Worm (Caenorhabditis elegans) whole organism, L1 larva: ENCODE results near the gene F10C1.23.

Source experiments
- C04F5.9 ChIP-seq: sonication (generic microtip); optimal IDR thresholded peaks from 2 replicates; lab custom pipeline; 2016; ENCODE audit warnings: missing genetic modification characterization, missing compliant biosample characterization
- C34B4.2 ChIP-seq: sonication (generic microtip); optimal IDR thresholded peaks from 2 replicates; lab custom pipeline; 2017; ENCODE audit warnings: mild to moderate bottlenecking, missing genetic modification characterization, missing compliant biosample characterization
- blmp-1 ChIP-seq: fragments of 150-350 bp; optimal IDR thresholded peaks from 2 replicates; lab custom pipeline; 2014; ENCODE audit warnings: missing biosample characterization, missing genetic modification characterization
- ceh-63 ChIP-seq: fragments of 200-800 bp; sonication (Bioruptor generic); optimal IDR thresholded peaks from 2 replicates; lab custom pipeline; 2018; ENCODE audit warnings: mild to moderate bottlenecking, missing genetic modification characterization, missing compliant biosample characterization
- ceh-8 ChIP-seq: fragments of 200-800 bp; sonication (Bioruptor generic); optimal IDR thresholded peaks from 2 replicates; lab custom pipeline; 2018; ENCODE audit warnings: mild to moderate bottlenecking, missing genetic modification characterization, moderate library complexity, missing compliant biosample characterization
- ceh-82 ChIP-seq, 3 experiments: fragments of 150-350 bp in 1 of 3; sonication (generic microtip) in 2 of 3; optimal IDR thresholded peaks; 2 replicates each; lab custom pipeline; 2014 to 2017; ENCODE audit warnings: missing biosample characterization in 3 of 3, missing genetic modification characterization in 3 of 3
- efl-1 ChIP-seq, 4 experiments: fragments of 150-350 bp; optimal IDR thresholded peaks in 3 of 4; peaks in 1 of 4; 1 replicate in 1 of 4; 2 replicates in 3 of 4; lab custom pipeline; 2014; ENCODE audit warnings: missing biosample characterization in 2 of 4, missing genetic modification characterization in 2 of 4, missing genetic modification reagents in 2 of 4
- efl-3 ChIP-seq: fragments of 200-800 bp; sonication (Bioruptor generic); optimal IDR thresholded peaks from 2 replicates; lab custom pipeline; 2018; ENCODE audit warnings: mild to moderate bottlenecking, missing genetic modification characterization, missing compliant biosample characterization
- egl-13 ChIP-seq: sonication (generic microtip); optimal IDR thresholded peaks from 2 replicates; lab custom pipeline; 2016; ENCODE audit warnings: missing genotype, missing genetic modification reagents, missing genetic modification characterization, missing compliant biosample characterization
- elt-2 ChIP-seq: sonication (generic microtip); optimal IDR thresholded peaks from 2 replicates; lab custom pipeline; 2016; ENCODE audit warnings: missing genetic modification characterization, mild to moderate bottlenecking, inconsistent platforms, missing compliant biosample characterization, missing genetic modification reagents
- fkh-4 ChIP-seq: sonication (generic microtip); optimal IDR thresholded peaks from 2 replicates; lab custom pipeline; 2016; ENCODE audit warnings: missing compliant biosample characterization, missing genetic modification characterization, borderline replicate concordance
- lir-3 ChIP-seq: sonication (generic microtip); optimal IDR thresholded peaks from 2 replicates; lab custom pipeline; 2016; ENCODE audit warnings: mild to moderate bottlenecking, missing genetic modification characterization, moderate library complexity, missing compliant biosample characterization; ENCODE audit not compliant: poor library complexity
- mef-2 ChIP-seq: fragments of 150-350 bp; optimal IDR thresholded peaks from 2 replicates; lab custom pipeline; 2014; ENCODE audit warnings: missing biosample characterization, missing genetic modification characterization
- mep-1 ChIP-seq: fragments of 150-350 bp; optimal IDR thresholded peaks from 2 replicates; lab custom pipeline; 2014; ENCODE audit warnings: missing biosample characterization, missing genetic modification characterization
- nhr-11 ChIP-seq: fragments of 150-350 bp; optimal IDR thresholded peaks from 2 replicates; lab custom pipeline; 2014; ENCODE audit warnings: missing biosample characterization, missing genetic modification characterization
- nhr-19 ChIP-seq: fragments of 200-800 bp; sonication (Bioruptor generic); conservative IDR thresholded peaks from 2 replicates; pipeline ENCODE4 v1.3.6; 2022; ENCODE audit warnings: missing genetic modification characterization, missing compliant biosample characterization
- nhr-237 ChIP-seq: fragments of 150-350 bp; optimal IDR thresholded peaks from 2 replicates; lab custom pipeline; 2014; ENCODE audit warnings: missing biosample characterization, missing genetic modification characterization
- nhr-47 ChIP-seq: sonication (generic microtip); optimal IDR thresholded peaks from 2 replicates; lab custom pipeline; 2016; ENCODE audit warnings: mild to moderate bottlenecking, missing genetic modification characterization, moderate library complexity, missing compliant biosample characterization
- nhr-76 ChIP-seq: sonication (generic microtip); optimal IDR thresholded peaks from 2 replicates; lab custom pipeline; 2017; ENCODE audit warnings: missing biosample characterization, missing genetic modification characterization
- nhr-85 ChIP-seq: sonication (generic microtip); peaks from one replicate; lab custom pipeline; 2016; ENCODE audit warnings: missing genetic modification characterization, inconsistent platforms, missing compliant biosample characterization
- rnt-1 ChIP-seq: sonication (generic microtip); optimal IDR thresholded peaks from 2 replicates; lab custom pipeline; 2016; ENCODE audit warnings: mild to moderate bottlenecking, missing genetic modification characterization, moderate library complexity, missing compliant biosample characterization
- skn-1 ChIP-seq: fragments of 150-350 bp; optimal IDR thresholded peaks from 2 replicates; lab custom pipeline; 2014; ENCODE audit warnings: missing biosample characterization, missing genetic modification characterization
- swsn-7 ChIP-seq: sonication (generic microtip); optimal IDR thresholded peaks from 2 replicates; lab custom pipeline; 2016; ENCODE audit warnings: missing genetic modification characterization, missing compliant biosample characterization
- unc-98 ChIP-seq: fragments of 200-800 bp; sonication (Bioruptor generic); IDR thresholded peaks from 2 replicates; pipeline ENCODE4 v1.3.6; 2022; ENCODE audit warnings: missing genetic modification characterization, missing compliant biosample characterization
- vab-15 ChIP-seq: sonication (generic microtip); optimal IDR thresholded peaks from 2 replicates; lab custom pipeline; 2017; ENCODE audit warnings: missing genotype, mild to moderate bottlenecking, missing genetic modification characterization, missing compliant biosample characterization
- ztf-4 ChIP-seq: fragments of 150-350 bp; optimal IDR thresholded peaks from 2 replicates; lab custom pipeline; 2014; ENCODE audit warnings: missing biosample characterization, missing genetic modification characterization

The F10C1.23 gene

DNA sequence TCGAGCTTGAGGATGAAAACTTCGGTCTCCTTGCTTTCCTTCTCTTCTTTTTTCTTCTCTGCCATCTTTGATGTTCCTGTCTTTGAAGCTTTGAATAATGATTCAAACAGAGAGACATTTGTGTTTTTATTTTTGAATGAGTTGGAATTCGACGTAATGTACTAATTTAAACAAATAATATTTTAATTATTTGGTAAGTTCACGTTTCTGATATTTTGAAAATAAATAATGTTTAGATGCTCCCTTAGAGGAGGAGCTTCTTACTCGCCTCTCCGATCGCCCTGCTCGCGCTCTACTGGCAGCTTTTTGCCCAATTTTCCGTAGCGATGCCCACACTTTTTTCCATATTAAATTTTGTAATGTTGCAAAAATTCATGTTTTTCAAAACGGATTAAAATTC, 43.2 kb downstream of the F10C1.23 start, which contains the start of the genes K05F1.9 and K05F1.1:
K05F1.9 (minus strand) TSS at position 101 of the 400 bp plus-strand sequence.
K05F1.1 (plus strand) TSS at position 308 of the 400 bp plus-strand sequence.
- TF ChIP-seq mef-2 (tag; lab: Kevin White, UChicago) (no peak), ceh-82 (tag; optimal IDR thresholded peaks at IDR 0.05; lab: Kevin White, UChicago) (no peak), nhr-47 (tag; lab: Kevin White, UChicago) (no peak), C04F5.9 (tag; lab: Kevin White, UChicago) (no peak), nhr-85 (tag; lab: Kevin White, UChicago) (no peak), lir-3 (tag; lab: Kevin White, UChicago) (no peak), egl-13 (no peak), fkh-4 (tag; lab: Kevin White, UChicago) (no peak), ztf-4 (tag; lab: Kevin White, UChicago) (no peak), nhr-237 (tag; lab: Kevin White, UChicago) (no peak), skn-1 (tag; lab: Kevin White, UChicago) (no peak), swsn-7 (tag; lab: Kevin White, UChicago) (no peak), mep-1 (no peak), ceh-8 (GFP tag; lab: Kevin White, UChicago) (no peak), C34B4.2 (tag; lab: Kevin White, UChicago) (no peak), nhr-76 (tag; lab: Kevin White, UChicago) (no peak), blmp-1 (tag; lab: Kevin White, UChicago) (no peak), efl-3 (GFP tag; lab: Kevin White, UChicago) (no peak)

DNA sequence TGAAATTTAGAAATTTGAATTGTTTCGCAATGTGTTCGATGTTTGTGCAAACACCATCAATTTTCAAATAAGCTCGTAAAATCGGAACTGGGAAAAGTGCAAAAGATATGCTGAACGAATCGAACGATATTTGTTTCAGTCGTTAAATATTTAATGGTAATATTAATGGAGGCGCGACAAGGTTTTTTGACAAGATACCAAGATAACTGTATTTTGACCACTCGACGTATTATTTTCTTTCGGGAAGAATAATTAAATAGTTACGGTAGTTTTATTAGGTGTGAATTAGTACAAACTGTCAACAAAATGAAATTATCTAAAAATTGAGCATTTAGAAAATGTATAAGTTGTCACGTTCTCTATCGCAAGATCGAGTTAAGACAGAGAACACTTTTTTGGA, 46.4 kb downstream of the F10C1.23 start:
- no peak for TF ChIP-seq unc-98 (GFP tag; lab: Robert Waterston, UW)
- no peak for TF ChIP-seq rnt-1
- no peak for TF ChIP-seq mep-1
- TF ChIP-seq nhr-11: no peak
- no peak for TF ChIP-seq ceh-82 (tag; optimal IDR thresholded peaks at IDR 0.05; lab: Kevin White, UChicago)
- no peak for TF ChIP-seq nhr-47 (tag; lab: Kevin White, UChicago)
- no peak for TF ChIP-seq nhr-19 (GFP tag; lab: Robert Waterston, UW)
- no peak for TF ChIP-seq C34B4.2 (tag; lab: Kevin White, UChicago)
- TF ChIP-seq nhr-85 (tag; lab: Kevin White, UChicago): no peak
- TF ChIP-seq ceh-63: no peak
- TF ChIP-seq, all 84 proteins: peak for 0

DNA sequence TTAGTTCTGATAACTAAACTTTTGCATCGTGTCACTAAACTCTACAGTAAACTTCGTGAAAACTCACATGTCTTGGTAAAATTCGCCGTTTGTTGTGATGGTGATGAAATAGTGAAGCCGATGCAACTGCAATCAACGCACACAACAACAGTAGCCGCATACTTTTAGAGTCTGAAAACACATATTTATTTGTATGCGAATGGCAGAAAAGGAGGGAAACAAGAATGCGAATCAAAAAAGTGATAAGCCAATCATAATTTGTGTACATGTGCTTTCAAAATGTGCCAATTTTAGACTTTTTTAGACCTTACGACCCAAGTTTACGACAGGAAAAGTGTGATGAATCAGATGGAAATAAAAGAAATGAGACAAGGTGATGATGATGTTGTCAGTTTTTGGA, 47.5 kb downstream of the F10C1.23 start, which contains the start of gene K05F1.10:
K05F1.10 (minus strand) TSS at position 171 of the 400 bp plus-strand sequence.
- TF ChIP-seq vab-15: no peak
- TF ChIP-seq elt-2 (tag; lab: Kevin White, UChicago): peak; percentile 64
- TF ChIP-seq efl-1 (optimal IDR thresholded peaks at IDR 0.05; lab: Kevin White, UChicago): no peak
- peak in 1 of 2 experiments; percentile 51 for TF ChIP-seq efl-1 (GFP tag; optimal IDR thresholded peaks at IDR 0.05 in 1 of 2; lab: Kevin White, UChicago)
- TF ChIP-seq, all 84 proteins: peak for 2

DNA sequence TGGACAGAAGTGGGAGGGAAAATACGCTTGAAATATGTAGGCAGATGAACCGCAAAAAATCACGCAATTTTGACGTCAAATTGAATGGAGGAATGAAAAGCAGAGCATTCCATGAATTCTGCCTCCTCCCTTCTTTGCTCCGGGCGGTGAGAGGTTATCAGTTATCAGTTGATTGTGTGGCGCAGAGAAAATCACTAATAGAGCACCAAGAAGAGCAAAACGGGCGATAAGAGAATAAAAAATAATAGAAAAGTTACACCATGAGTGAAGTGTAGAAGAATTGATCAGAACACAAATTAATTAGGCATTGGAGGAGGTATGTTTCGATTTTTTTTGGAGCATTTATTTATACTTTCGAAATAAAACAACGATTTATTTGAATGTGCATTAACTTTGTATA, 48.7 kb downstream of the F10C1.23 start:
- TF ChIP-seq efl-1 (optimal IDR thresholded peaks at IDR 0.05; lab: Kevin White, UChicago) (no peak), efl-1 (GFP tag; optimal IDR thresholded peaks at IDR 0.05 in 1 of 2; lab: Kevin White, UChicago) (peak in 1 of 2 experiments; percentile 84), ztf-4 (tag; lab: Kevin White, UChicago) (no peak), elt-2 (tag; lab: Kevin White, UChicago) (peak; percentile 84)
